Fruit fly (Drosophila melanogaster): ENCODE measurements around the gene Nep5.

Nep5 gene

dm6 chr3R:27064099-27064498, at the start of gene Nep5:
Gene Nep5, minus strand, starts transcription at chr3R:27064199.
- TF ChIP-seq CG17801 (GFP tag; optimal IDR thresholded peaks at IDR 0.05; ENCODE audit: partially characterized antibody) = no peak

DNA sequence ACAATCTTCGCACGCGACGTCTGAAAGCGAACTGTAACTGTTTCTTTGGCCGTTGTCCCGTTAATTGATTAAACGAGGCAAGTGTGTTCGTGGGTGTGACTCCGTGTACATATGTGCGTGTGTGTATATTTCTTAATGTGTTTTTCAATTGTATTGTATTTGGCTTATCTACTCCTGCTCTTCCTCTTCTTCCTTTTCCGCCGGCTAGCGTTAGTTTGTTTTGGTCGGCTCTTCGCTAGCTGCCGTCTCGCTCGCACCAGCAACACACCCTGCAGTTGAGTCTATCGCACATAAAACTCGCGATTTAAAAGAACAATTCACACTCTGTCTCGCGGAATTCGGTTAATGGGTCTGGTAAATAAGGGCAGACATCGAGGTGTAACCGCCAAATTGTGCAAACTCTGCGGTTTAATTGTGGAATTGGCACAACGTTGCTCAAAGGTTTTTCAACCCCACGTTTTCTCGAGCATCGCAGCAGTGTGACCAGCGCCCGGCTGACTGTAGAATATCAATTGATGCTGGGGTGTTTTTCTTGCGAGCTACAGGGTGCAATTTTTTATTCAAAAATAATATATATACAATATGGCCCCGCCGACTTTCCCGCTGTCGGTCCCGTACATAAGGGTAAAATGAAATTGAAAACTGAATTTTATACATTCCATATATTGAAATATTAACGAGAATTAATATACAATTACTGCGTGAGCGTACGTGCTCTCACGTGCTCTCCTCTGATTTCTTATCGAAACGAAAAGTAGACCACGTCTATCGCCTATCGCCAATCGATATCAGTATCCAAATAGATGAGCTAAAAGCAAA, 48.0 kb upstream of the Nep5 start, which contains the start of the genes gb and CG5815:
TSS of gene gb (minus strand) at position 487 of the 819 bp plus-strand sequence.
TSS of gene CG5815 (plus strand) at position 783 of the 819 bp plus-strand sequence.
- TF ChIP-seq CG17801 (GFP tag; optimal IDR thresholded peaks at IDR 0.05; ENCODE audit: partially characterized antibody) = peak; percentile 93

DNA sequence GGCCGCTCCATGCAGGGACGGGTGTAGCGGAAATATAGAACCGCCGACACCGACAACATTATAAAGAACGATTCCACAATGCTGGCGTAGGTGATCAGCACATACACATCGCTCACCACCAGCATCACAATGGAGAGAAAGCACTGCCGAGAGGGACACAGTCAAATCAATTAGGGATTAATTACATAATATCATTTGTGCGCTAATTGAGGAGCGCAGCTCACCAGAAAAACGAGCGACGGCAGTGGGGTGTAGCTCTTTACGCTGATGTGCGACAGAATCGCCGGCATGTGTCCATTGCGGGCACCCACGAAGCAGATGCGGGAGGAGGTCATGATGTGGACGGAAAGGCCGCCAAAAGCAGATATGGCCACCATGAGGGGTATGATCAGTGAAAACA, 45.5 kb upstream of the Nep5 start:
- TF ChIP-seq CG17801 (GFP tag; optimal IDR thresholded peaks at IDR 0.05; ENCODE audit: partially characterized antibody) = no peak

- TF ChIP-seq CG17801 (GFP tag; optimal IDR thresholded peaks at IDR 0.05; ENCODE audit: partially characterized antibody) = no peak
Measured at dm6 chr3R:27108111-27108510, 44.1 kb upstream of the Nep5 start.

- no peak for TF ChIP-seq CG17801 (GFP tag; optimal IDR thresholded peaks at IDR 0.05; ENCODE audit: partially characterized antibody)
Measured at dm6 chr3R:27106134-27106694, 42.2 kb upstream of the Nep5 start, which contains the start of gene CAH9. Gene CAH9, minus strand, starts transcription at chr3R:27106184.

DNA sequence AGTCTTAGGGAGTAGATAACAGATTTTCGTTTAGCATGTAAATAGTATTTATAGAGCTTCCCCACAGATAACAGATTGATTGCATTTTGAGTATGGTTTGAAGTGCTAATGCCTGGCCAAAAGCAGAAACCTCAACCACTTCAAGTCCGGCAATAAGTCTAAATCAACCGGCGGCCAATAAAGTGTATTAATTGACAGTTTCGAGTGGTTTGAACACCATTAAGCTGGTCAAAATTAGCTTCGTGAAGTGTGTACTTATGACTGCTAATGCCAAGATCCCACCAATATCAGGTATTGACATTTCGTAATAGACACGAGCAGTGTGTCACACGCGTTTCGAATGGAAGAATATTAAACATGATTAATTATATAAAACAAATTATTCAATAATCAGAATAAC, 41.4 kb upstream of the Nep5 start:
- TF ChIP-seq CG17801 (GFP tag; optimal IDR thresholded peaks at IDR 0.05; ENCODE audit: partially characterized antibody) = no peak

dm6 chr3R:27100930-27101329, 36.9 kb upstream of the Nep5 start, which contains the start of gene Jhbp11:
Gene Jhbp11, plus strand, starts transcription at chr3R:27101230.
- no peak for TF ChIP-seq CG17801 (GFP tag; optimal IDR thresholded peaks at IDR 0.05; ENCODE audit: partially characterized antibody)

DNA sequence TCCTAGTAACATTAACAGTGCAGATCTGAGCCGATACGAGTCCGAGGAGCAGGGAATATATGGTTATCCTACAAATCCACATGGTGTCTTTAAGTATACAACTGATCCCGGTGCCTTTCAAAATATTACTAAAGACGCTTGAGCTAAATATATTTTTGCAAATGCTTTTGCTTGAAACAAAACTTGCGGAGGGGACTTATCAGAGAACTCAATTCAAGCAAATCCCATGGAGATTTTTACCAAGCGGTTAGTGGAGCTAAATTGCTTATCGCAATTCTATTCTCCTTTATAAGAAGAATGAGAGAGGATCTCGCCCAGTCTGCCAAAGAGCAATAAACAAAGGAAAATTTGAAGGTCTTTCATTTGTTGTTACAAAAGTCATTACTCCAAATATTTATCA, 35.6 kb upstream of the Nep5 start, which contains the start of gene eater:
TSS of gene eater (minus strand) at position 101 of the 400 bp plus-strand sequence.
- no peak for TF ChIP-seq CG17801 (GFP tag; optimal IDR thresholded peaks at IDR 0.05; ENCODE audit: partially characterized antibody)

DNA sequence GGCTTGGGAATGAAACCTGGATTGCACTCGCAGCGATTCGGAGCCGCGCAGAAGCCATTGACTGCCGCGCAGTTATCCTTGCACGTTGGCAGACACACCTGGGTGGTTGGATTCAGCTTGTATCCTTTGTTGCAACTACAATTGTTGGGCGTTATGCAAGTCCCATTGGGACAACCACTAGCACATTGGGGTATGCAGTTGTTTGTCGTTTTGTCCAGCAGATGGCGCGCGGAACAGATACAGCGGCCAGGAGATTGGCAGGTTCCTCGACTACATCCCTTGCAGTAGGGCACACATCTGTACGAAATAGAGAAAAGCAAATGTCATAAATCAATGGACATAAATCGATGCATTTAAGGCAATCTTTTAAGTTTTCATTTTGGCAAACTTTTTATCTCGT, 34.6 kb upstream of the Nep5 start:
- no peak for TF ChIP-seq CG17801 (GFP tag; optimal IDR thresholded peaks at IDR 0.05; ENCODE audit: partially characterized antibody)

DNA sequence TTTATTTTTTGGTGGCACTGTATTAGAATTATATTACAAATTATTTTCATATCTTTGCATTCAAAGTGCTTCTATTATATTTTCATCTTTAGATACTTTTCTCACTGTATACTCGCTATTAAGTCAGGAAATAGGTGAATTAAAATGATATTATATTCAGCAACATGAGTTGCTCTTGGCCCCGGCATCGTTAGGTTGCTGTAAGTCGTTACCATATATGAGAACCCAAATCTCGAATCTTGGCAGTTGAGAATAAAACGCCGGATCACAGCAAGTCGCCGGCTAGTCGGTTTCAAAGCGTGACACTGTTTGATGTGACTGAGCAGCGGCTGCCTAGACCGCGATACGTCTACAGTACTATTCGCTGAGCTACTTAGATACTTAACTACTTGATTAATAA, 30.2 kb upstream of the Nep5 start, which contains the start of gene CG14259:
TSS of gene CG14259 (plus strand) at position 301 of the 400 bp plus-strand sequence.
- no peak for TF ChIP-seq CG17801 (GFP tag; optimal IDR thresholded peaks at IDR 0.05; ENCODE audit: partially characterized antibody)

DNA sequence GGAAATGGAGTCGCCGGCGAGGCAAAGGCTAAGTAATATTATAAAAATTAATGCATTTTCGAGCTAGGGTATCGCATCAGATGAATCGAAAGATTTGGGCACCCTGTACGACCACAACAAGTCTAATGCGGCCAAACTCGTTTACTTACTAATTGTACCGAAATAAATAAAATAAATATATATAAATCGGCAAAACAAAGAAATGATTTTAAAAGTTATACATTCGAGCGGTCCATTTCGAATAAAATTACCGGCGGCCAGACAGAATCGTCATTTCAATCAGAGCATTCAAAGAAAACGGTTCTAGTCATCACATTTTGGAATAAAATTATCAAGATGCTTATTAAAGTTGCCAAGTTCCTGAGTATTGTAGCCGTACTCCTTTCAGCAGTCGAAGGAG, 28.8 kb upstream of the Nep5 start, which contains the start of gene CG14258:
TSS of gene CG14258 (plus strand) at position 301 of the 400 bp plus-strand sequence.
- TF ChIP-seq CG17801 (GFP tag; optimal IDR thresholded peaks at IDR 0.05; ENCODE audit: partially characterized antibody) = no peak

DNA sequence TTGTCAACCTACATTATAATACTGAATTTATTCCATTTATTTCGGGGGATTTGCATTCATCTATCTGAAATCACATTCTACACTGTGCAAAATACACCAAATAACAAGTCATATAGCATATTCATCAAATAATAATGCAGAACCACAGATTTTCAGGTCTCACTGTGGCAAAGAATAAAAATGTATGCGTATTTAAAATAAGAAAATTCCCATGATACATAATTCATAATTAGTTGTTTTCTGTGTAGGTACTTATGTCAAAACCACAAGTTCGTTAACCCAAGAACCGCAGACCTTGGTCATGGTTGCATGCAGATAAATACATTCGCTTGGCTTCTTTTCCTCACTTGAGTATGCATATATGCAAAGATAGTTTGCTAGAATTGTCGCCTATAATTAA, 28.3 kb upstream of the Nep5 start:
- no peak for TF ChIP-seq CG17801 (GFP tag; optimal IDR thresholded peaks at IDR 0.05; ENCODE audit: partially characterized antibody)

dm6 chr3R:27091106-27091505, 27.1 kb upstream of the Nep5 start, which contains the start of gene Cpr97Eb:
Gene Cpr97Eb, minus strand, starts transcription at chr3R:27091130.
- no peak for TF ChIP-seq CG17801 (GFP tag; optimal IDR thresholded peaks at IDR 0.05; ENCODE audit: partially characterized antibody)

- no peak for TF ChIP-seq CG17801 (GFP tag; optimal IDR thresholded peaks at IDR 0.05; ENCODE audit: partially characterized antibody)
Measured at dm6 chr3R:27087549-27087948, 23.6 kb upstream of the Nep5 start, which contains the start of gene Cpr97Ea. Gene Cpr97Ea, minus strand, starts transcription at chr3R:27087778.

- no peak for TF ChIP-seq CG17801 (GFP tag; optimal IDR thresholded peaks at IDR 0.05; ENCODE audit: partially characterized antibody)
Measured at dm6 chr3R:27084528-27085052, 20.6 kb upstream of the Nep5 start.
